Worm (Caenorhabditis elegans) whole organism, L1 larva: ENCODE measurements around the gene F35C11.6.

Experiments used
- ama-1 ChIP-seq: fragments of 150-350 bp; optimal IDR thresholded peaks from 2 replicates; lab custom pipeline; 2014
- ces-1 ChIP-seq: fragments of 150-350 bp; optimal IDR thresholded peaks from 2 replicates; lab custom pipeline; 2014; ENCODE audit warnings: missing biosample characterization, missing genetic modification reagents, missing genetic modification characterization
- fkh-10 ChIP-seq: sonication (generic microtip); optimal IDR thresholded peaks from 2 replicates; lab custom pipeline; 2017; ENCODE audit warnings: missing biosample characterization, missing genetic modification reagents, missing genetic modification characterization
- hpl-2 ChIP-seq: fragments of 150-350 bp; optimal IDR thresholded peaks from 2 replicates; lab custom pipeline; 2014; ENCODE audit warnings: missing biosample characterization, missing genetic modification reagents, missing genetic modification characterization
- lin-39 ChIP-seq: fragments of 150-350 bp; optimal IDR thresholded peaks from 2 replicates; lab custom pipeline; 2014; ENCODE audit warnings: missing biosample characterization, missing genetic modification reagents, missing genetic modification characterization
- lir-3 ChIP-seq: sonication (generic microtip); optimal IDR thresholded peaks from 2 replicates; lab custom pipeline; 2016; ENCODE audit warnings: mild to moderate bottlenecking, missing genetic modification characterization, moderate library complexity, missing compliant biosample characterization; ENCODE audit not compliant: poor library complexity
- mdl-1 ChIP-seq, 2 experiments: fragments of 150-350 bp; optimal IDR thresholded peaks; 2 replicates each; lab custom pipeline; 2014 to 2017; ENCODE audit warnings: missing biosample characterization in 2 of 2, missing genetic modification characterization in 2 of 2, inconsistent platforms in 1 of 2
- nhr-12 ChIP-seq: sonication (generic microtip); optimal IDR thresholded peaks from 2 replicates; lab custom pipeline; 2017; ENCODE audit warnings: missing biosample characterization, missing genetic modification characterization
- nhr-28 ChIP-seq: fragments of 150-350 bp; optimal IDR thresholded peaks from 2 replicates; lab custom pipeline; 2014; ENCODE audit warnings: missing biosample characterization, missing genetic modification characterization
- nhr-47 ChIP-seq: sonication (generic microtip); optimal IDR thresholded peaks from 2 replicates; lab custom pipeline; 2016; ENCODE audit warnings: mild to moderate bottlenecking, missing genetic modification characterization, moderate library complexity, missing compliant biosample characterization
- nhr-90 ChIP-seq: sonication (generic microtip); optimal IDR thresholded peaks from 2 replicates; lab custom pipeline; 2016; ENCODE audit warnings: mild to moderate bottlenecking, missing genetic modification characterization, missing compliant biosample characterization; ENCODE audit not compliant: poor library complexity
- swsn-7 ChIP-seq: sonication (generic microtip); optimal IDR thresholded peaks from 2 replicates; lab custom pipeline; 2016; ENCODE audit warnings: missing genetic modification characterization, missing compliant biosample characterization

- TF ChIP-seq hpl-2 (GFP tag; lab: Kevin White, UChicago), result no peak
- peak in 1 of 2 experiments; percentile 73 for TF ChIP-seq mdl-1 (tag; optimal IDR thresholded peaks at IDR 0.05; lab: Kevin White, UChicago)
- no peak for TF ChIP-seq nhr-12 (tag; lab: Kevin White, UChicago)
- TF ChIP-seq swsn-7 (tag; lab: Kevin White, UChicago), result no peak
- no peak for TF ChIP-seq lir-3
- no peak for TF ChIP-seq lin-39 (tag; lab: Kevin White, UChicago)
- TF ChIP-seq fkh-10 (GFP tag; lab: Kevin White, UChicago), result no peak
- TF ChIP-seq nhr-28, result no peak
- no peak for TF ChIP-seq ama-1 (lab: Kevin White, UChicago)
- no peak for TF ChIP-seq nhr-47 (tag; lab: Kevin White, UChicago)
- no peak for TF ChIP-seq ces-1 (GFP tag; lab: Kevin White, UChicago)
- no peak for TF ChIP-seq nhr-90
Measured at ce11 chrII:8222309-8223065, 36.5 kb downstream of the F35C11.6 start, which contains the start of gene dab-1.
